Fruit fly (Drosophila melanogaster) whole organism, embryonic: ENCODE measurements around the gene kek6.
A peak's percentile ranks its signal among the peaks of the same experiment; 100 is the strongest.

Experiments
- Ada2b ChIP-seq: fragments of 200-800 bp; sonication (Bioruptor generic); IDR thresholded peaks from 2 replicates; pipeline ENCODE4 v1.3.6; 2022; ENCODE audit warnings: missing biosample characterization, missing genetic modification characterization
- CG10209 ChIP-seq: fragments of 200-800 bp; sonication (Bioruptor generic); optimal IDR thresholded peaks from 3 replicates; lab custom pipeline; 2017; ENCODE audit warnings: missing biosample characterization, mild to moderate bottlenecking, missing genetic modification characterization, missing genetic modification reagents
- CG10431 ChIP-seq: fragments of 200-800 bp; sonication (Bioruptor generic); optimal IDR thresholded peaks from 3 replicates; lab custom pipeline; 2018; ENCODE audit warnings: missing biosample characterization, mild to moderate bottlenecking, missing genetic modification characterization
- CG10565 ChIP-seq: fragments of 200-800 bp; sonication (Bioruptor generic); optimal IDR thresholded peaks from 3 replicates; lab custom pipeline; 2016; ENCODE audit warnings: missing biosample characterization, mild to moderate bottlenecking, missing genetic modification characterization
- CG12155 ChIP-seq: fragments of 200-800 bp; sonication (Bioruptor generic); optimal IDR thresholded peaks from 3 replicates; lab custom pipeline; 2016; ENCODE audit warnings: missing biosample characterization, missing genetic modification characterization
- CG1233 ChIP-seq: fragments of 200-800 bp; sonication (Bioruptor generic); optimal IDR thresholded peaks from 4 replicates; lab custom pipeline; 2018; ENCODE audit warnings: missing biosample characterization, mild to moderate bottlenecking, missing genetic modification characterization
- CG12942 ChIP-seq: fragments of 200-800 bp; sonication (Bioruptor generic); optimal IDR thresholded peaks from 3 replicates; lab custom pipeline; 2016; ENCODE audit warnings: missing biosample characterization, missing genetic modification characterization
- CG13123 ChIP-seq: fragments of 200-800 bp; sonication (Bioruptor generic); optimal IDR thresholded peaks from 2 replicates; lab custom pipeline; 2016; ENCODE audit warnings: missing biosample characterization, missing genetic modification characterization
- CG13424 ChIP-seq: fragments of 200-800 bp; sonication (Bioruptor generic); optimal IDR thresholded peaks from 2 replicates; lab custom pipeline; 2019; ENCODE audit warnings: missing biosample characterization, mild to moderate bottlenecking, missing genetic modification characterization, moderate library complexity
- CG14050 ChIP-seq: fragments of 200-800 bp; sonication (Bioruptor generic); IDR thresholded peaks from 3 replicates; pipeline ENCODE4 v1.3.6; 2022; ENCODE audit warnings: missing biosample characterization, missing genetic modification characterization
- CG14441 ChIP-seq: fragments of 200-800 bp; sonication (Bioruptor generic); IDR thresholded peaks from 2 replicates; pipeline ENCODE4 v1.3.6; 2022; ENCODE audit warnings: missing biosample characterization, missing genetic modification characterization
- CG15479 ChIP-seq: fragments of 200-800 bp; sonication (Bioruptor generic); optimal IDR thresholded peaks from 3 replicates; lab custom pipeline; 2019; ENCODE audit warnings: missing biosample characterization, mild to moderate bottlenecking, missing genetic modification characterization, moderate library complexity
- CG16863 ChIP-seq: fragments of 200-800 bp; sonication (Bioruptor generic); optimal IDR thresholded peaks from 3 replicates; lab custom pipeline; 2016; ENCODE audit warnings: missing biosample characterization, missing genetic modification characterization
- CG17385 ChIP-seq: fragments of 200-800 bp; sonication (Bioruptor generic); optimal IDR thresholded peaks from 3 replicates; lab custom pipeline; 2018; ENCODE audit warnings: missing biosample characterization, mild to moderate bottlenecking, missing genetic modification characterization
- CG17568 ChIP-seq: fragments of 200-800 bp; sonication (Bioruptor generic); optimal IDR thresholded peaks from 2 replicates; lab custom pipeline; 2018; ENCODE audit warnings: missing biosample characterization, mild to moderate bottlenecking, missing genetic modification characterization, moderate library complexity
- CG18011 ChIP-seq: fragments of 200-800 bp; sonication (Bioruptor generic); optimal IDR thresholded peaks from 2 replicates; lab custom pipeline; 2017; ENCODE audit warnings: missing biosample characterization, missing genetic modification characterization, mild to moderate bottlenecking, moderate library complexity, missing genotype
- CG18599 ChIP-seq: fragments of 200-800 bp; sonication (Bioruptor generic); optimal IDR thresholded peaks from 3 replicates; lab custom pipeline; 2017; ENCODE audit warnings: missing biosample characterization, missing genetic modification characterization, mild to moderate bottlenecking, moderate library complexity, missing genetic modification reagents
- CG2129 ChIP-seq: fragments of 200-800 bp; sonication (Bioruptor generic); IDR thresholded peaks from 2 replicates; pipeline ENCODE4 v1.3.6; 2022; ENCODE audit warnings: missing biosample characterization, missing genetic modification characterization; ENCODE audit not compliant: partially characterized antibody
- CG5953 ChIP-seq: fragments of 200-800 bp; sonication (Bioruptor generic); IDR thresholded peaks from 2 replicates; pipeline ENCODE4 v1.3.6; 2022; ENCODE audit warnings: missing biosample characterization, missing genetic modification characterization
- CG6791 ChIP-seq: fragments of 200-800 bp; sonication (Bioruptor generic); IDR thresholded peaks from 3 replicates; pipeline ENCODE4 v1.3.6; 2022; ENCODE audit warnings: missing biosample characterization, missing genetic modification characterization; ENCODE audit not compliant: partially characterized antibody
- CG8290 ChIP-seq, 3 experiments: fragments of 200-800 bp; sonication (Bioruptor generic); optimal IDR thresholded peaks; 2 replicates each; lab custom pipeline; 2016 to 2019; ENCODE audit warnings: missing biosample characterization in 3 of 3, missing genetic modification characterization in 3 of 3, mild to moderate bottlenecking in 2 of 3, moderate library complexity in 1 of 3
- CG8359 ChIP-seq: fragments of 200-800 bp; sonication (Bioruptor generic); optimal IDR thresholded peaks from 2 replicates; lab custom pipeline; 2017; ENCODE audit warnings: missing biosample characterization, mild to moderate bottlenecking, missing genetic modification characterization, borderline replicate concordance
- CoRest ChIP-seq: fragments of 200-800 bp; sonication (Bioruptor generic); optimal IDR thresholded peaks from 3 replicates; lab custom pipeline; 2018; ENCODE audit warnings: missing biosample characterization, mild to moderate bottlenecking, missing genetic modification characterization, moderate library complexity
- D19B ChIP-seq: fragments of 200-800 bp; sonication (Bioruptor generic); optimal IDR thresholded peaks from 2 replicates; lab custom pipeline; 2017; ENCODE audit warnings: missing biosample characterization, mild to moderate bottlenecking, missing genetic modification characterization
- ERR ChIP-seq: fragments of 200-800 bp; sonication (Bioruptor generic); optimal IDR thresholded peaks from 2 replicates; lab custom pipeline; 2016; ENCODE audit warnings: missing biosample characterization, missing genetic modification characterization
- Ets65A ChIP-seq: fragments of 200-800 bp; sonication (Bioruptor generic); peaks from one replicate; lab custom pipeline; 2016; ENCODE audit warnings: missing biosample characterization, missing genetic modification characterization
- HLH54F ChIP-seq: fragments of 200-800 bp; sonication (Bioruptor generic); optimal IDR thresholded peaks from 3 replicates; lab custom pipeline; 2016; ENCODE audit warnings: missing biosample characterization, missing genetic modification characterization
- Jarid2 ChIP-seq: fragments of 200-800 bp; sonication (Bioruptor generic); optimal IDR thresholded peaks from 3 replicates; lab custom pipeline; 2017; ENCODE audit warnings: mild to moderate bottlenecking, missing biosample characterization, missing genetic modification reagents, missing genetic modification characterization
- Med ChIP-seq: fragments of 200-800 bp; sonication (Bioruptor generic); peaks from one replicate; lab custom pipeline; 2016; ENCODE audit warnings: missing biosample characterization, missing genetic modification characterization, mild to moderate bottlenecking, inconsistent platforms, moderate library complexity
- Pdp1 ChIP-seq, 2 experiments: fragments of 200-800 bp; sonication (Bioruptor generic); optimal IDR thresholded peaks; 3 replicates each; lab custom pipeline; 2016; ENCODE audit warnings: missing biosample characterization in 2 of 2, missing genetic modification characterization in 2 of 2, mild to moderate bottlenecking in 1 of 2, moderate library complexity in 1 of 2
- Sry-δ ChIP-seq: fragments of 200-800 bp; sonication (Bioruptor generic); optimal IDR thresholded peaks from 2 replicates; lab custom pipeline; 2016; ENCODE audit warnings: missing biosample characterization, missing genetic modification characterization
- abd-A ChIP-seq: fragments of 200-800 bp; sonication (Bioruptor generic); optimal IDR thresholded peaks from 3 replicates; lab custom pipeline; 2019; ENCODE audit warnings: missing biosample characterization, mild to moderate bottlenecking, missing genetic modification characterization, moderate library complexity
- ac ChIP-seq: fragments of 200-800 bp; sonication (Bioruptor generic); optimal IDR thresholded peaks from 3 replicates; lab custom pipeline; 2017; ENCODE audit warnings: missing biosample characterization, mild to moderate bottlenecking, missing genetic modification characterization
- ap ChIP-seq: fragments of 200-800 bp; sonication (Bioruptor generic); IDR thresholded peaks from 2 replicates; pipeline ENCODE4 v1.3.6; 2022; ENCODE audit warnings: missing biosample characterization, missing genetic modification characterization
- cas ChIP-seq: fragments of 200-800 bp; sonication (Bioruptor generic); IDR thresholded peaks from 2 replicates; pipeline ENCODE4 v1.3.6; 2022; ENCODE audit warnings: missing biosample characterization, missing genetic modification characterization
- chinmo ChIP-seq: fragments of 200-800 bp; sonication (Bioruptor generic); IDR thresholded peaks from 4 replicates; pipeline ENCODE4 v1.3.6; 2022; ENCODE audit warnings: missing biosample characterization, missing genetic modification characterization; ENCODE audit not compliant: partially characterized antibody
- ci ChIP-seq: fragments of 200-800 bp; sonication (Bioruptor generic); IDR thresholded peaks from 3 replicates; pipeline ENCODE4 v1.3.6; 2022; ENCODE audit warnings: missing biosample characterization, missing genetic modification characterization
- crol ChIP-seq: fragments of 200-800 bp; sonication (Bioruptor generic); IDR thresholded peaks from 2 replicates; pipeline ENCODE4 v1.3.6; 2022; ENCODE audit warnings: missing biosample characterization, missing genetic modification characterization
- eve ChIP-seq, 2 experiments: fragments of >200 bp; optimal IDR thresholded peaks; 2 replicates each; lab custom pipeline; 2017; ENCODE audit warnings: missing biosample characterization in 2 of 2, missing genetic modification characterization in 2 of 2
- exex ChIP-seq: fragments of 200-800 bp; sonication (Bioruptor generic); optimal IDR thresholded peaks from 4 replicates; lab custom pipeline; 2018; ENCODE audit warnings: missing biosample characterization, mild to moderate bottlenecking, missing genetic modification characterization, moderate library complexity
- ftz-f1 ChIP-seq: fragments of 200-800 bp; sonication (Bioruptor generic); optimal IDR thresholded peaks from 2 replicates; lab custom pipeline; 2016; ENCODE audit warnings: missing biosample characterization, missing genetic modification characterization
- fu2 ChIP-seq: fragments of 200-800 bp; sonication (Bioruptor generic); optimal IDR thresholded peaks from 2 replicates; lab custom pipeline; 2016; ENCODE audit warnings: missing biosample characterization, missing genetic modification characterization
- grn ChIP-seq: fragments of 200-800 bp; sonication (Bioruptor generic); optimal IDR thresholded peaks from 3 replicates; lab custom pipeline; 2017; ENCODE audit warnings: missing biosample characterization, missing genetic modification characterization
- hkb ChIP-seq, 2 experiments: fragments of 200-800 bp in 1 of 2; fragments of >200 bp in 1 of 2; sonication (Bioruptor generic) in 1 of 2; IDR thresholded peaks in 1 of 2; optimal IDR thresholded peaks in 1 of 2; 2 replicates each; pipeline versions ENCODE4 v1.3.6 to Lab custom; 2017 to 2022; ENCODE audit warnings: missing biosample characterization in 1 of 2, missing genetic modification characterization in 1 of 2
- nerfin-1 ChIP-seq: fragments of 200-800 bp; sonication (Bioruptor generic); optimal IDR thresholded peaks from 3 replicates; lab custom pipeline; 2019; ENCODE audit warnings: missing biosample characterization, mild to moderate bottlenecking, missing genetic modification characterization, moderate library complexity
- org-1 ChIP-seq: fragments of 200-800 bp; sonication (Bioruptor generic); optimal IDR thresholded peaks from 2 replicates; lab custom pipeline; 2017; ENCODE audit warnings: missing biosample characterization, missing genetic modification characterization
- pros ChIP-seq: fragments of 200-800 bp; sonication (Bioruptor generic); optimal IDR thresholded peaks from 3 replicates; lab custom pipeline; 2019; ENCODE audit warnings: missing biosample characterization, mild to moderate bottlenecking, missing genetic modification characterization, moderate library complexity
- ssp ChIP-seq: fragments of 200-800 bp; sonication (Bioruptor generic); IDR thresholded peaks from 2 replicates; pipeline ENCODE4 v1.3.6; 2022; ENCODE audit warnings: missing biosample characterization, missing genetic modification characterization
- wdn ChIP-seq: fragments of 200-800 bp; sonication (Bioruptor generic); IDR thresholded peaks from 2 replicates; pipeline ENCODE4 v1.3.6; 2022; ENCODE audit warnings: missing biosample characterization, missing genetic modification characterization
- zfh2 ChIP-seq: fragments of 200-800 bp; sonication (Bioruptor generic); optimal IDR thresholded peaks from 2 replicates; lab custom pipeline; 2016; ENCODE audit warnings: missing biosample characterization, missing genetic modification characterization

The kek6 gene

dm6 chr3R:31607287-31607849 is 14.6 kb upstream of the kek6 start:
- TF ChIP-seq CG14050 (GFP tag; lab: Robert Waterston, UW) (no peak), ssp (GFP tag; lab: Robert Waterston, UW) (no peak), Sry-δ (no peak), Pdp1 (GFP tag; optimal IDR thresholded peaks at IDR 0.05; lab: Kevin White, UChicago) (peak in 1 of 2 experiments; percentile 91), CG10565 (no peak), crol (GFP tag; lab: Robert Waterston, UW) (no peak), pros (GFP tag; lab: Kevin White, UChicago) (peak; percentile 67), CG13123 (GFP tag; lab: Kevin White, UChicago) (no peak), ci (0 out of 3 replicates have a peak, but pooled peaks have one; percentile 16), CG13424 (tag; lab: Kevin White, UChicago) (no peak), CG10209 (no peak), fu2 (GFP tag; lab: Kevin White, UChicago) (no peak), CoRest (tag; lab: Kevin White, UChicago) (no peak), grn (peak; percentile 47), nerfin-1 (tag; lab: Kevin White, UChicago) (peak; percentile 80), CG12155 (GFP tag; lab: Kevin White, UChicago) (no peak), ap (GFP tag; lab: Robert Waterston, UW) (no peak), CG5953 (GFP tag; lab: Robert Waterston, UW) (no peak), ftz-f1 (GFP tag; lab: Kevin White, UChicago) (no peak), CG2129 (no peak), CG15479 (GFP tag; lab: Kevin White, UChicago) (peak; percentile 58), CG8359 (GFP tag; lab: Kevin White, UChicago) (no peak), CG14441 (no peak), Ets65A (peak; percentile 72), CG6791 (GFP tag; lab: Robert Waterston, UW) (no peak), org-1 (GFP tag; lab: Kevin White, UChicago) (no peak), hkb (optimal IDR thresholded peaks at IDR 0.05; lab: Kevin White, UChicago) (no peak), hkb (GFP tag; IDR thresholded peaks at IDR 0.05; lab: Robert Waterston, UW) (0 out of 2 replicates have a peak, but pooled peaks have one; percentile 11), cas (no peak), ac (GFP tag; lab: Kevin White, UChicago) (peak; percentile 26), CG18011 (GFP tag; lab: Kevin White, UChicago) (no peak), chinmo (GFP tag; lab: Robert Waterston, UW) (peak; percentile 73; the same call in 1 of the 4 replicates), CG17568 (GFP tag; lab: Kevin White, UChicago) (no peak), exex (tag; lab: Kevin White, UChicago) (peak; percentile 17), eve (GFP tag; optimal IDR thresholded peaks at IDR 0.05; lab: Kevin White, UChicago) (peak in 1 of 2 experiments; percentile 50), CG12942 (GFP tag; lab: Kevin White, UChicago) (no peak), D19B (no peak), CG10431 (GFP tag; lab: Kevin White, UChicago) (peak; percentile 25), Jarid2 (GFP tag; lab: Kevin White, UChicago) (no peak)

- TF ChIP-seq Ada2b (GFP tag; lab: Robert Waterston, UW): no peak
- no peak for TF ChIP-seq wdn (GFP tag; lab: Robert Waterston, UW)
- TF ChIP-seq CG18599 (GFP tag; lab: Kevin White, UChicago): peak; percentile 32
- TF ChIP-seq CG10565: no peak
- TF ChIP-seq CG17385 (GFP tag; lab: Kevin White, UChicago): peak; percentile 29
- peak; percentile 39 for TF ChIP-seq abd-A (tag; lab: Kevin White, UChicago)
- peak; percentile 4 for TF ChIP-seq CG1233 (GFP tag; lab: Kevin White, UChicago)
- TF ChIP-seq Med (GFP tag; lab: Kevin White, UChicago): peak; percentile 88
- TF ChIP-seq zfh2 (GFP tag; lab: Kevin White, UChicago): no peak
- TF ChIP-seq CG8290 (GFP tag; optimal IDR thresholded peaks at IDR 0.05; lab: Kevin White, UChicago): no peak
- TF ChIP-seq CG8290 (tag; optimal IDR thresholded peaks at IDR 0.05; lab: Kevin White, UChicago): peak in 1 of 2 experiments; percentile 17
- no peak for TF ChIP-seq HLH54F
- no peak for TF ChIP-seq ERR (GFP tag; lab: Kevin White, UChicago)
- TF ChIP-seq CG16863: no peak
Observed at dm6 chr3R:31608030-31608429, 13.9 kb upstream of the kek6 start.
